Fruit fly (Drosophila melanogaster): ENCODE measurements around the gene rudhira.

Gene rudhira

DNA sequence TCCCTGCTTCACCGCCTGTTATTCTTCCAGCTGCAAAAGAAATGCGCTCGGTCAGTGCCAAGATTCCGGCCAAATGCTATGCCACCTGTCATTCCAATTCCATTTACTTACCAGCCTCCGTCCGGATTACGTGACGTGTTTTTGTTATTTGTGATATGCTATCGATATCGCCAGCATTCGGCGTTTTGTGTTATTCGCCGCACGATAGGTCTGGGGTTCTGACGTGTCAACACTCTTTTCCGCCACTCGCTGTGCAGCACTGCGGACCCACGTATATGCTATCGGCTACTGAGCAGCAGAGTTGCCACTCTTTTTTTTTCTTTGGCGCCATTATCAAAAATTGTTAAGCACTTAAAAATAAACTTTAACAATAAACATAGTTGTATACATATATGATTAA, 35.6 kb downstream of the rudhira start, which contains the start of gene p24-1 (continued):
- TF ChIP-seq bcd (GFP tag; optimal IDR thresholded peaks at IDR 0.05) (peak; percentile 44), da (GFP tag; optimal IDR thresholded peaks at IDR 0.05) (peak; percentile 6), CG30431 (GFP tag; optimal IDR thresholded peaks at IDR 0.05) (no peak), Poxn (GFP tag; IDR thresholded peaks at IDR 0.05) (no peak), CG3281 (GFP tag; optimal IDR thresholded peaks at IDR 0.05) (peak; percentile 22), HmgD (GFP tag; optimal IDR thresholded peaks at IDR 0.05) (peak; percentile 54), Fer3 (tag; optimal IDR thresholded peaks at IDR 0.05) (peak; percentile 12), CG4707 (GFP tag; optimal IDR thresholded peaks at IDR 0.05) (no peak), CG13123 (GFP tag; optimal IDR thresholded peaks at IDR 0.05) (no peak), gt (GFP tag; IDR thresholded peaks at IDR 0.05) (no peak), ssp (GFP tag; IDR thresholded peaks at IDR 0.05) (peak; percentile 23; the same call in 1 of the 2 replicates), CG10274 (GFP tag; optimal IDR thresholded peaks at IDR 0.05) (no peak), CG12104 (GFP tag; optimal IDR thresholded peaks at IDR 0.05) (no peak), btn (GFP tag; optimal IDR thresholded peaks at IDR 0.05) (no peak), p53 (GFP tag; optimal IDR thresholded peaks at IDR 0.05) (no peak), ci (GFP tag; IDR thresholded peaks at IDR 0.05) (peak; percentile 20; the same call in 1 of the 3 replicates), stwl (tag; optimal IDR thresholded peaks at IDR 0.05) (peak; percentile 85), CG8924 (tag; optimal IDR thresholded peaks at IDR 0.05) (no peak), CG16813 (GFP tag; IDR thresholded peaks at IDR 0.05; ENCODE audit: partially characterized antibody) (peak; percentile 85), seq (GFP tag; IDR thresholded peaks at IDR 0.05) (no peak), CG32767 (GFP tag; IDR thresholded peaks at IDR 0.05) (no peak), tap (tag; optimal IDR thresholded peaks at IDR 0.05) (peak; percentile 12), dysf (GFP tag; IDR thresholded peaks at IDR 0.05) (peak; percentile 37; the same call in 2 of the 3 replicates), Fer1 (GFP tag; optimal IDR thresholded peaks at IDR 0.05) (peak; percentile 53), Dad (GFP tag; optimal IDR thresholded peaks at IDR 0.05) (peak; percentile 52), CG6654 (GFP tag; optimal IDR thresholded peaks at IDR 0.05) (no peak), CG9437 (GFP tag; optimal IDR thresholded peaks at IDR 0.05) (peak; percentile 80), CG13287 (GFP tag; IDR thresholded peaks at IDR 0.05; ENCODE audit: partially characterized antibody) (peak; percentile 91), en (GFP tag; optimal IDR thresholded peaks at IDR 0.05) (no peak), CG12659 (GFP tag; optimal IDR thresholded peaks at IDR 0.05) (peak; percentile 67), CG31388 (GFP tag; optimal IDR thresholded peaks at IDR 0.05) (no peak), CG9609 (GFP tag; optimal IDR thresholded peaks at IDR 0.05) (peak; percentile 64), CG10565 (GFP tag; optimal IDR thresholded peaks at IDR 0.05) (no peak), CHES-1-like (GFP tag; optimal IDR thresholded peaks at IDR 0.05) (peak; percentile 52), CG14860 (GFP tag; IDR thresholded peaks at IDR 0.05; ENCODE audit: partially characterized antibody) (peak; percentile 74), CG15011 (GFP tag; optimal IDR thresholded peaks at IDR 0.05) (no peak), Lhr (GFP tag; optimal IDR thresholded peaks at IDR 0.05) (peak; percentile 11), Asciz (GFP tag; optimal IDR thresholded peaks at IDR 0.05) (no peak), ken (GFP tag; IDR thresholded peaks at IDR 0.05) (no peak), CG2129 (GFP tag; IDR thresholded peaks at IDR 0.05; ENCODE audit: partially characterized antibody) (peak; percentile 53), tio (GFP tag; optimal IDR thresholded peaks at IDR 0.05) (no peak), lmd (GFP tag; IDR thresholded peaks at IDR 0.05) (peak; percentile 11; the same call in 1 of the 2 replicates), insv (GFP tag; optimal IDR thresholded peaks at IDR 0.05) (peak in 1 of 2 experiments; percentile 7), rib (GFP tag; IDR thresholded peaks at IDR 0.05) (no peak), CG17361 (GFP tag; IDR thresholded peaks at IDR 0.05) (0 out of 3 replicates have a peak, but pooled peaks have one; percentile 13), Atf-2 (GFP tag; optimal IDR thresholded peaks at IDR 0.05) (no peak), bsh (GFP tag; optimal IDR thresholded peaks at IDR 0.05) (peak in 1 of 2 experiments; percentile 8), ash1 (GFP tag; optimal IDR thresholded peaks at IDR 0.05) (no peak), grn (GFP tag; optimal IDR thresholded peaks at IDR 0.05) (no peak), Mrtf (GFP tag; IDR thresholded peaks at IDR 0.05) (peak; percentile 36; the same call in 1 of the 3 replicates), Rx (GFP tag; IDR thresholded peaks at IDR 0.05) (no peak)

All from whole organism, embryonic.